Fruit fly (Drosophila melanogaster): ENCODE measurements around the gene CG2082.

DNA sequence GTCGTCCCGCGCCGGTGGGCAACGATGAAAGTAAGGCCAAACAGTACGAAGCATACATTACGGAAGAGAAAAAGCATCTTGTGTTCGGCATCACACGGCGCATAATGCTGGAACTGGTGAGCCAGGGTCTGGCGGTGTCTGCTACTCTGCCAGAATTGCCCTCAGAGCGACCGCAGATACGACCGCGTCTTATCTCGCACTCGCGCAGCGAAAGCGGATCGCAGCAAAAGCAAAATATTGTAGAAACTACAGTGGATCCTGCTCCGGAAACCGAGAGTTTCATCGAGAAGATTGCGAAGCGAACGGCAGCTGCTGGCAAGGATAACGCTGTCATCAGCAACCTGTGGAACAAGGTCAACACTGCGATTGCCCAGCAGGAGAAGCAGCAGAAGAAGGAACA lies 16.8 kb upstream of the CG2082 start:
- TF ChIP-seq CG8478 (optimal IDR thresholded peaks at IDR 0.05) (no peak), CTCF (optimal IDR thresholded peaks at IDR 0.05) (no peak)
